Fruit fly (Drosophila melanogaster) whole organism, embryonic: Measurements from ENCODE around the gene CG11596.

Experiments
- Ada2b ChIP-seq: fragments of 200-800 bp; sonication (Bioruptor generic); IDR thresholded peaks from 2 replicates; pipeline ENCODE4 v1.3.6; 2022; ENCODE audit warnings: missing biosample characterization, missing genetic modification characterization
- Adf1 ChIP-seq: fragments of 200-800 bp; sonication (Bioruptor generic); IDR thresholded peaks from 2 replicates; pipeline ENCODE4 v1.3.6; 2022; ENCODE audit warnings: missing biosample characterization, missing genetic modification characterization
- BEAF-32 ChIP-seq: fragments of 200-800 bp; sonication (Bioruptor generic); optimal IDR thresholded peaks from 3 replicates; lab custom pipeline; 2017; ENCODE audit warnings: missing biosample characterization, missing genetic modification characterization, mild to moderate bottlenecking, moderate library complexity, missing genetic modification reagents
- Bdp1 ChIP-seq: fragments of 200-800 bp; sonication (Bioruptor generic); optimal IDR thresholded peaks from 3 replicates; lab custom pipeline; 2016; ENCODE audit warnings: missing biosample characterization, missing genetic modification characterization
- C15 ChIP-seq: fragments of 200-800 bp; sonication (Bioruptor generic); IDR thresholded peaks from 3 replicates; pipeline ENCODE4 v1.3.6; 2022; ENCODE audit warnings: missing biosample characterization, missing genetic modification characterization
- CG10979 ChIP-seq: fragments of 200-800 bp; sonication (Bioruptor generic); optimal IDR thresholded peaks from 2 replicates; lab custom pipeline; 2018; ENCODE audit warnings: missing biosample characterization, mild to moderate bottlenecking, missing genetic modification characterization, moderate library complexity
- CG11723 ChIP-seq: fragments of 200-800 bp; sonication (Bioruptor generic); optimal IDR thresholded peaks from 2 replicates; lab custom pipeline; 2017; ENCODE audit warnings: missing biosample characterization, mild to moderate bottlenecking, missing genetic modification characterization
- CG12236 ChIP-seq: fragments of 200-800 bp; sonication (Bioruptor generic); optimal IDR thresholded peaks from 2 replicates; lab custom pipeline; 2016; ENCODE audit warnings: missing biosample characterization, missing genetic modification characterization
- CG13424 ChIP-seq: fragments of 200-800 bp; sonication (Bioruptor generic); optimal IDR thresholded peaks from 2 replicates; lab custom pipeline; 2019; ENCODE audit warnings: missing biosample characterization, mild to moderate bottlenecking, missing genetic modification characterization, moderate library complexity
- CG14441 ChIP-seq: fragments of 200-800 bp; sonication (Bioruptor generic); IDR thresholded peaks from 2 replicates; pipeline ENCODE4 v1.3.6; 2022; ENCODE audit warnings: missing biosample characterization, missing genetic modification characterization
- CG14965 ChIP-seq: fragments of 200-800 bp; sonication (Bioruptor generic); optimal IDR thresholded peaks from 2 replicates; lab custom pipeline; 2016; ENCODE audit warnings: missing biosample characterization, missing genetic modification characterization, borderline replicate concordance
- CG16779 ChIP-seq: fragments of 200-800 bp; sonication (Bioruptor generic); IDR thresholded peaks from 2 replicates; pipeline ENCODE4 v1.3.6; 2022; ENCODE audit warnings: missing biosample characterization, missing genetic modification characterization
- CG17359 ChIP-seq: fragments of 200-800 bp; sonication (Bioruptor generic); optimal IDR thresholded peaks from 3 replicates; lab custom pipeline; 2018; ENCODE audit warnings: missing biosample characterization, mild to moderate bottlenecking, missing genetic modification characterization, moderate library complexity
- CG17385 ChIP-seq: fragments of 200-800 bp; sonication (Bioruptor generic); optimal IDR thresholded peaks from 3 replicates; lab custom pipeline; 2018; ENCODE audit warnings: missing biosample characterization, mild to moderate bottlenecking, missing genetic modification characterization
- CG17912 ChIP-seq: fragments of 200-800 bp; sonication (Bioruptor generic); optimal IDR thresholded peaks from 2 replicates; lab custom pipeline; 2018; ENCODE audit warnings: missing biosample characterization, mild to moderate bottlenecking, missing genetic modification characterization
- CG2199 ChIP-seq: fragments of 200-800 bp; sonication (Bioruptor generic); IDR thresholded peaks from 3 replicates; pipeline ENCODE4 v1.3.6; 2022; ENCODE audit warnings: missing biosample characterization, missing genetic modification characterization
- CG31441 ChIP-seq: fragments of 200-800 bp; sonication (Bioruptor generic); IDR thresholded peaks from 2 replicates; pipeline ENCODE4 v1.3.6; 2022; ENCODE audit warnings: missing biosample characterization, missing genetic modification characterization
- CG3281 ChIP-seq: fragments of 200-800 bp; sonication (Bioruptor generic); optimal IDR thresholded peaks from 3 replicates; lab custom pipeline; 2017; ENCODE audit warnings: missing biosample characterization, mild to moderate bottlenecking, missing genetic modification characterization
- CG4360 ChIP-seq: fragments of 200-800 bp; sonication (Bioruptor generic); IDR thresholded peaks from 2 replicates; pipeline ENCODE4 v1.3.6; 2022; ENCODE audit warnings: missing biosample characterization, missing genetic modification characterization
- CG5180 ChIP-seq: fragments of 200-800 bp; sonication (Bioruptor generic); optimal IDR thresholded peaks from 3 replicates; lab custom pipeline; 2017; ENCODE audit warnings: missing biosample characterization, missing genetic modification characterization, mild to moderate bottlenecking, moderate library complexity, missing genetic modification reagents
- CG6813 ChIP-seq: fragments of 200-800 bp; sonication (Bioruptor generic); optimal IDR thresholded peaks from 2 replicates; lab custom pipeline; 2017; ENCODE audit warnings: missing biosample characterization, missing genetic modification characterization, mild to moderate bottlenecking, moderate library complexity, missing genetic modification reagents
- CG7786 ChIP-seq: fragments of 200-800 bp; sonication (Bioruptor generic); optimal IDR thresholded peaks from 2 replicates; lab custom pipeline; 2016; ENCODE audit warnings: missing biosample characterization, missing genetic modification characterization
- CG8089 ChIP-seq: fragments of 200-800 bp; sonication (Bioruptor generic); optimal IDR thresholded peaks from 3 replicates; lab custom pipeline; 2016; ENCODE audit warnings: missing biosample characterization, missing genetic modification characterization
- CG9727 ChIP-seq: fragments of 200-800 bp; sonication (Bioruptor generic); optimal IDR thresholded peaks from 3 replicates; lab custom pipeline; 2017; ENCODE audit warnings: missing biosample characterization, mild to moderate bottlenecking, missing genetic modification characterization
- CG9797 ChIP-seq: fragments of 200-800 bp; sonication (Bioruptor generic); optimal IDR thresholded peaks from 3 replicates; lab custom pipeline; 2018; ENCODE audit warnings: missing biosample characterization, mild to moderate bottlenecking, missing genetic modification characterization
- CTCF ChIP-seq: fragments of 200-800 bp; sonication (Bioruptor generic); optimal IDR thresholded peaks from 2 replicates; lab custom pipeline; 2017; ENCODE audit warnings: missing biosample characterization, mild to moderate bottlenecking, missing genetic modification characterization, moderate library complexity
- CrebB ChIP-seq: fragments of 200-800 bp; sonication (Bioruptor generic); optimal IDR thresholded peaks from 3 replicates; lab custom pipeline; 2018; ENCODE audit warnings: missing biosample characterization, mild to moderate bottlenecking, missing genetic modification characterization
- Elba2 ChIP-seq: fragments of 200-800 bp; sonication (Bioruptor generic); optimal IDR thresholded peaks from 3 replicates; lab custom pipeline; 2016; ENCODE audit warnings: missing biosample characterization, missing genetic modification characterization
- HmgD ChIP-seq: fragments of 200-800 bp; sonication (Bioruptor generic); optimal IDR thresholded peaks from 3 replicates; lab custom pipeline; 2016; ENCODE audit warnings: missing biosample characterization, missing genetic modification characterization
- MTF-1 ChIP-seq: fragments of 200-800 bp; sonication (Bioruptor generic); optimal IDR thresholded peaks from 2 replicates; lab custom pipeline; 2018; ENCODE audit warnings: missing biosample characterization, mild to moderate bottlenecking, missing genetic modification characterization, borderline replicate concordance
- NFAT ChIP-seq: fragments of 200-800 bp; sonication (Bioruptor generic); IDR thresholded peaks from 2 replicates; pipeline ENCODE4 v1.3.6; 2022; ENCODE audit warnings: missing biosample characterization, missing genetic modification characterization
- Neu2 ChIP-seq: fragments of 200-800 bp; sonication (Bioruptor generic); optimal IDR thresholded peaks from 3 replicates; lab custom pipeline; 2016; ENCODE audit warnings: missing biosample characterization, missing genetic modification characterization, borderline replicate concordance
- PHDP ChIP-seq: fragments of 200-800 bp; sonication (Bioruptor generic); optimal IDR thresholded peaks from 3 replicates; lab custom pipeline; 2018; ENCODE audit warnings: missing biosample characterization, mild to moderate bottlenecking, missing genetic modification characterization, moderate library complexity
- Rfx ChIP-seq: fragments of 200-800 bp; sonication (Bioruptor generic); IDR thresholded peaks from 2 replicates; pipeline ENCODE4 v1.3.6; 2022; ENCODE audit warnings: missing biosample characterization, missing genetic modification characterization
- ab ChIP-seq: fragments of 200-800 bp; sonication (Bioruptor generic); optimal IDR thresholded peaks from 2 replicates; lab custom pipeline; 2016; ENCODE audit warnings: missing biosample characterization, missing genetic modification characterization
- ash1 ChIP-seq: fragments of 200-800 bp; sonication (Bioruptor generic); optimal IDR thresholded peaks from 2 replicates; lab custom pipeline; 2018; ENCODE audit warnings: missing biosample characterization, mild to moderate bottlenecking, missing genetic modification characterization
- bbx ChIP-seq: fragments of 200-800 bp; sonication (Bioruptor generic); IDR thresholded peaks from 2 replicates; pipeline ENCODE4 v1.3.6; 2022; ENCODE audit warnings: missing biosample characterization, missing genetic modification characterization; ENCODE audit not compliant: partially characterized antibody
- fru ChIP-seq: fragments of >200 bp; optimal IDR thresholded peaks from 2 replicates; lab custom pipeline; 2017
- gcm ChIP-seq: fragments of 200-800 bp; sonication (Bioruptor generic); optimal IDR thresholded peaks from 2 replicates; lab custom pipeline; 2019; ENCODE audit warnings: missing biosample characterization, mild to moderate bottlenecking, missing genetic modification characterization, moderate library complexity
- ind ChIP-seq: fragments of 200-800 bp; sonication (Bioruptor generic); optimal IDR thresholded peaks from 3 replicates; lab custom pipeline; 2016; ENCODE audit warnings: missing biosample characterization, missing genetic modification characterization
- jigr1 ChIP-seq: fragments of 200-800 bp; sonication (Bioruptor generic); IDR thresholded peaks from 3 replicates; pipeline ENCODE4 v1.3.6; 2022; ENCODE audit warnings: missing biosample characterization, missing genetic modification characterization
- kay ChIP-seq: fragments of 200-800 bp; sonication (Bioruptor generic); optimal IDR thresholded peaks from 2 replicates; lab custom pipeline; 2016; ENCODE audit warnings: missing biosample characterization, missing genetic modification characterization
- lab ChIP-seq: fragments of 200-800 bp; sonication (Bioruptor generic); optimal IDR thresholded peaks from 3 replicates; lab custom pipeline; 2017; ENCODE audit warnings: missing biosample characterization, missing genetic modification characterization, mild to moderate bottlenecking, moderate library complexity, missing genetic modification reagents
- otp ChIP-seq: fragments of 200-800 bp; sonication (Bioruptor generic); IDR thresholded peaks from 3 replicates; pipeline ENCODE4, ENCODE4 v1.3.6; 2022; ENCODE audit warnings: missing biosample characterization, missing genetic modification characterization
- phol ChIP-seq: fragments of 200-800 bp; sonication (Bioruptor generic); optimal IDR thresholded peaks from 3 replicates; lab custom pipeline; 2018; ENCODE audit warnings: missing biosample characterization, mild to moderate bottlenecking, missing genetic modification characterization, moderate library complexity
- pita ChIP-seq: fragments of 200-800 bp; sonication (Bioruptor generic); optimal IDR thresholded peaks from 2 replicates; lab custom pipeline; 2017; ENCODE audit warnings: missing biosample characterization, mild to moderate bottlenecking, missing genetic modification characterization
- sd ChIP-seq: fragments of 200-800 bp; sonication (Bioruptor generic); optimal IDR thresholded peaks from 3 replicates; lab custom pipeline; 2018; ENCODE audit warnings: missing biosample characterization, mild to moderate bottlenecking, missing genetic modification characterization, moderate library complexity
- sna ChIP-seq: fragments of 200-800 bp; sonication (Bioruptor generic); IDR thresholded peaks from 2 replicates; pipeline ENCODE4 v1.3.6; 2022; ENCODE audit warnings: missing biosample characterization, missing genetic modification characterization; ENCODE audit not compliant: partially characterized antibody
- sob ChIP-seq: fragments of 200-800 bp; sonication (Bioruptor generic); IDR thresholded peaks from 2 replicates; pipeline ENCODE4 v1.3.6; 2022; ENCODE audit warnings: missing biosample characterization, missing genetic modification characterization
- vnd ChIP-seq: fragments of 200-800 bp; sonication (Bioruptor generic); IDR thresholded peaks from 3 replicates; pipeline ENCODE4 v1.3.6; 2022; ENCODE audit warnings: missing biosample characterization, missing genetic modification characterization; ENCODE audit not compliant: partially characterized antibody

The CG11596 gene

DNA sequence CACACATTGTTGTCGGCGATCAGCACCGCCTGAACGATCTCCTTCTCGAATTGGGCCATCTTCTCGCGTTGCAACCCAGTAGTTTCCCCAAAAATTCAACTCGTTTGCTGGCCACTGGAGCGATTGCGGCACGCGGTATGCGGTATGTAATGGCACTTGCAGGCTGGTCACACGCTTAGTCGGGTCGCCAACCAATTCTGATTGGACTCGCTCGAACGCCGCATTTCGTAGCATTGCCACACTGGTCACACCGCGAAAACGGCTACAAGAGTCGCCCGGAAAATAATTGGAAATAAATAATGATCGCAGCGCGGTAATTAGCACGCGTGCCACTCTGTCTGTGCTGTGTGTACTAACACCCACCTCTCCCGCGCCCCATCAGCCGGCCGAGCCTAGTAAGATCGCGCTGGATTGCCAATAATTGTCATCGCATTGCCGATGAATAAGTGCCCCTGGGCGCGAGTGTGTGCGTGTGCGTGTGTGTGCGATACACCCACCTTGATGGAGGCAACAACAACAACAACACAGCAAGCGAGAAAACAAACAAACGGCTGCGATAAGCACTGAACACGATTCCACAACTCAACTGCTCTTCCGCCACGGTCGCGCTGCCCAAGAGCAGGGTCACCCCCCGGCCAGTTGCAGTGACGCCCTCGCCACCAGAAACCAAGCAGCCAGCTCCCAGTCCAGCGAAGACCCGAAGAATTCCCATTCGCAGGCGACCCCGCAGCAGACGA is 4.5 kb upstream of the CG11596 start, which contains the start of the genes eIF2Bepsilon and Ocrl (continued):
- TF ChIP-seq gcm (GFP tag; lab: Kevin White, UChicago) (no peak), CG17359 (tag; lab: Kevin White, UChicago) (no peak), CG13424 (no peak), CG16779 (GFP tag; lab: Robert Waterston, UW) (no peak), phol (tag; lab: Kevin White, UChicago) (peak; percentile 49), Ada2b (GFP tag; lab: Robert Waterston, UW) (no peak), Neu2 (peak; percentile 78), CG6813 (GFP tag; lab: Kevin White, UChicago) (no peak), CG2199 (GFP tag; lab: Robert Waterston, UW) (no peak), CG14441 (no peak), CG17912 (GFP tag; lab: Kevin White, UChicago) (no peak), ash1 (GFP tag; lab: Kevin White, UChicago) (no peak), MTF-1 (no peak), NFAT (GFP tag; lab: Robert Waterston, UW) (0 out of 2 replicates have a peak, but pooled peaks have one; percentile 4), PHDP (tag; lab: Kevin White, UChicago) (no peak), CG31441 (no peak), CG9797 (GFP tag; lab: Kevin White, UChicago) (peak; percentile 97), CG12236 (GFP tag; lab: Kevin White, UChicago) (no peak), Elba2 (GFP tag; lab: Kevin White, UChicago) (peak; percentile 93), fru (no peak), sd (no peak), Bdp1 (GFP tag; lab: Kevin White, UChicago) (peak; percentile 7), CrebB (tag; lab: Kevin White, UChicago) (no peak), CG14965 (GFP tag; lab: Kevin White, UChicago) (no peak), CG7786 (GFP tag; lab: Kevin White, UChicago) (no peak), CG4360 (GFP tag; lab: Robert Waterston, UW) (peak; percentile 93), CG9727 (no peak), Adf1 (GFP tag; lab: Robert Waterston, UW) (no peak), Rfx (GFP tag; lab: Robert Waterston, UW) (0 out of 2 replicates have a peak, but pooled peaks have one; percentile 9), otp (no peak), bbx (peak; percentile 41; the same call in 1 of the 2 replicates), jigr1 (GFP tag; lab: Robert Waterston, UW) (no peak), pita (peak; percentile 73), CG8089 (GFP tag; lab: Kevin White, UChicago) (no peak), kay (GFP tag; lab: Kevin White, UChicago) (peak; percentile 27), CTCF (peak; percentile 36), HmgD (peak; percentile 73), CG11723 (no peak), CG10979 (peak; percentile 1), lab (GFP tag; lab: Kevin White, UChicago) (no peak), vnd (no peak), sna (no peak; the same call in 1 of the 2 replicates), C15 (GFP tag; lab: Robert Waterston, UW) (no peak), CG5180 (GFP tag; lab: Kevin White, UChicago) (no peak), CG17385 (GFP tag; lab: Kevin White, UChicago) (no peak), CG3281 (no peak), ind (GFP tag; lab: Kevin White, UChicago) (no peak), BEAF-32 (GFP tag; lab: Kevin White, UChicago) (peak; percentile 59), sob (GFP tag; lab: Robert Waterston, UW) (no peak), ab (GFP tag; lab: Kevin White, UChicago) (no peak)
